Worm (Caenorhabditis elegans) whole organism, young adult: ENCODE measurements around the gene cmtr-1.
A peak's percentile ranks its signal among the peaks of the same experiment; 100 is the strongest.

Experiments
- D2030.7 ChIP-seq: fragments of 200-800 bp; sonication (Bioruptor generic); IDR thresholded peaks from 2 replicates; pipeline ENCODE4 v1.3.6; 2022; ENCODE audit warnings: missing genetic modification reagents, missing genetic modification characterization, missing compliant biosample characterization
- F23B12.7 ChIP-seq: sonication (generic microtip); optimal IDR thresholded peaks from 2 replicates; lab custom pipeline; 2017; ENCODE audit warnings: missing genetic modification characterization, mild to moderate bottlenecking, missing compliant biosample characterization, antibody characterized with exemption, moderate library complexity; ENCODE audit not compliant: insufficient read depth
- F37B4.10 ChIP-seq: fragments of 200-800 bp; sonication (Bioruptor generic); IDR thresholded peaks from 2 replicates; pipeline ENCODE4 v1.3.6; 2022; ENCODE audit warnings: missing genetic modification characterization, missing compliant biosample characterization
- F52B5.7 ChIP-seq: sonication (generic microtip); optimal IDR thresholded peaks from 2 replicates; lab custom pipeline; 2016; ENCODE audit warnings: mild to moderate bottlenecking, missing genetic modification characterization, missing compliant biosample characterization
- F57A8.1 ChIP-seq: fragments of 200-800 bp; sonication (Bioruptor generic); optimal IDR thresholded peaks from 2 replicates; lab custom pipeline; 2018; ENCODE audit warnings: mild to moderate bottlenecking, missing genetic modification characterization, moderate library complexity, missing compliant biosample characterization
- atf-7 ChIP-seq: sonication (generic microtip); optimal IDR thresholded peaks from 2 replicates; lab custom pipeline; 2017; ENCODE audit warnings: mild to moderate bottlenecking, missing genetic modification characterization, missing compliant biosample characterization
- cebp-2 ChIP-seq: fragments of 200-800 bp; sonication (Bioruptor generic); IDR thresholded peaks from 2 replicates; pipeline ENCODE4 v1.3.6; 2022; ENCODE audit warnings: missing genetic modification characterization, missing compliant biosample characterization
- dox-1 ChIP-seq: fragments of 200-800 bp; sonication (Bioruptor generic); IDR thresholded peaks from 2 replicates; pipeline ENCODE4 v1.3.6; 2022; ENCODE audit warnings: missing genetic modification reagents, missing genetic modification characterization, missing compliant biosample characterization
- let-607 ChIP-seq, 2 experiments: fragments of 200-800 bp in 1 of 2; sonication (Bioruptor generic) in 1 of 2; sonication (generic microtip) in 1 of 2; optimal IDR thresholded peaks; 2 replicates each; lab custom pipeline; 2016 to 2018; ENCODE audit warnings: mild to moderate bottlenecking in 2 of 2, missing compliant biosample characterization in 2 of 2, missing genetic modification characterization in 2 of 2, moderate library complexity in 2 of 2, missing genotype in 1 of 2
- lin-35 ChIP-seq, 3 experiments: fragments of 150-350 bp in 2 of 3; sonication (generic microtip) in 1 of 3; optimal IDR thresholded peaks; 2 replicates each; lab custom pipeline; 2014 to 2018; ENCODE audit warnings: missing biosample characterization in 3 of 3, missing genetic modification characterization in 3 of 3, missing genetic modification reagents in 3 of 3
- mcd-1 ChIP-seq: fragments of 200-800 bp; sonication (Bioruptor generic); IDR thresholded peaks from 2 replicates; pipeline ENCODE4 v1.3.6; 2022; ENCODE audit warnings: missing genetic modification reagents, missing genetic modification characterization, missing compliant biosample characterization
- mxl-1 ChIP-seq: sonication (generic microtip); optimal IDR thresholded peaks from 2 replicates; lab custom pipeline; 2016; ENCODE audit warnings: missing genetic modification characterization, missing compliant biosample characterization
- nhr-80 ChIP-seq: sonication (generic microtip); optimal IDR thresholded peaks from 2 replicates; lab custom pipeline; 2016; ENCODE audit warnings: missing genetic modification characterization, missing compliant biosample characterization
- pbrm-1 ChIP-seq: fragments of 200-800 bp; sonication (Bioruptor generic); IDR thresholded peaks from 2 replicates; pipeline ENCODE4 v1.3.6; 2022; ENCODE audit warnings: missing genetic modification reagents, missing genetic modification characterization, missing compliant biosample characterization
- repo-1 ChIP-seq: sonication (generic microtip); optimal IDR thresholded peaks from 2 replicates; lab custom pipeline; 2017; ENCODE audit warnings: mild to moderate bottlenecking, missing genetic modification characterization, missing compliant biosample characterization
- unc-130 ChIP-seq: sonication (generic microtip); optimal IDR thresholded peaks from 2 replicates; lab custom pipeline; 2016; ENCODE audit warnings: missing genetic modification reagents, missing genetic modification characterization, missing compliant biosample characterization
- zfh-2 ChIP-seq: fragments of 200-800 bp; sonication (Bioruptor generic); conservative IDR thresholded peaks from 2 replicates; pipeline ENCODE4 v1.3.6; 2022; ENCODE audit warnings: missing genetic modification reagents, missing genetic modification characterization, missing compliant biosample characterization
- zim-3 ChIP-seq: sonication (generic microtip); optimal IDR thresholded peaks from 2 replicates; lab custom pipeline; 2017; ENCODE audit warnings: mild to moderate bottlenecking, missing genetic modification characterization, moderate library complexity, missing compliant biosample characterization
- ztf-22 ChIP-seq: fragments of 200-800 bp; sonication (Bioruptor generic); optimal IDR thresholded peaks from 2 replicates; lab custom pipeline; 2018; ENCODE audit warnings: mild to moderate bottlenecking, missing genetic modification characterization, moderate library complexity, missing compliant biosample characterization
- ztf-6 ChIP-seq: fragments of 200-800 bp; sonication (Bioruptor generic); IDR thresholded peaks from 2 replicates; pipeline ENCODE4 v1.3.6; 2022; ENCODE audit warnings: missing genetic modification reagents, missing genetic modification characterization, missing compliant biosample characterization

cmtr-1 gene

ce11 chrII:15076778-15077435 lies 51.0 kb downstream of the cmtr-1 start, which contains the start of gene Y53F4B.19 (continued):
- TF ChIP-seq F23B12.7 (tag; lab: Kevin White, UChicago) (peak; percentile 47), pbrm-1 (no peak), mcd-1 (peak; percentile 90), unc-130 (GFP tag; lab: Kevin White, UChicago) (no peak), atf-7 (tag; lab: Kevin White, UChicago) (no peak), F37B4.10 (GFP tag; lab: Robert Waterston, UW) (no peak), nhr-80 (tag; lab: Kevin White, UChicago) (no peak), ztf-6 (GFP tag; lab: Robert Waterston, UW) (no peak), dox-1 (GFP tag; lab: Robert Waterston, UW) (no peak), repo-1 (tag; lab: Kevin White, UChicago) (no peak)

ce11 chrII:15080535-15080934 lies 54.6 kb downstream of the cmtr-1 start:
- peak; percentile 38; the same call in 1 of the 2 replicates for TF ChIP-seq zfh-2 (GFP tag; lab: Robert Waterston, UW)
- TF ChIP-seq D2030.7 (GFP tag; lab: Robert Waterston, UW), result no peak

- TF ChIP-seq mxl-1 (no peak), lin-35 (GFP tag; optimal IDR thresholded peaks at IDR 0.05; lab: Kevin White, UChicago) (no peak), zim-3 (tag; lab: Kevin White, UChicago) (no peak), cebp-2 (GFP tag; lab: Robert Waterston, UW) (no peak), F52B5.7 (tag; lab: Kevin White, UChicago) (no peak), ztf-22 (GFP tag; lab: Kevin White, UChicago) (no peak), unc-130 (GFP tag; lab: Kevin White, UChicago) (no peak), F57A8.1 (GFP tag; lab: Kevin White, UChicago) (no peak), let-607 (tag; optimal IDR thresholded peaks at IDR 0.05; lab: Kevin White, UChicago) (no peak)
Measured at ce11 chrII:15084170-15084569, 58.3 kb downstream of the cmtr-1 start, which contains the start of gene Y53F4B.20. Gene Y53F4B.20 (plus strand): TSS chrII:15084470.
